Worm (Caenorhabditis elegans) whole organism, L4 larva: ENCODE measurements around the gene cnnm-5.

Source experiments
- D1046.2 ChIP-seq: fragments of 200-800 bp; sonication (Bioruptor generic); IDR thresholded peaks from 2 replicates; pipeline ENCODE4 v1.3.6; 2022; ENCODE audit warnings: missing genetic modification characterization, missing compliant biosample characterization
- F10B5.3 ChIP-seq: sonication (generic microtip); optimal IDR thresholded peaks from 2 replicates; lab custom pipeline; 2016; ENCODE audit warnings: mild to moderate bottlenecking, missing genetic modification characterization, missing compliant biosample characterization
- F26F4.8 ChIP-seq: fragments of 200-800 bp; sonication (Bioruptor generic); conservative IDR thresholded peaks from 2 replicates; pipeline ENCODE4 v1.3.6; 2022; ENCODE audit warnings: missing genetic modification characterization, missing compliant biosample characterization
- F49E8.2 ChIP-seq: sonication (generic microtip); optimal IDR thresholded peaks from 2 replicates; lab custom pipeline; 2016; ENCODE audit warnings: missing compliant biosample characterization, mild to moderate bottlenecking, missing genetic modification characterization, borderline replicate concordance
- R02D3.7 ChIP-seq: fragments of 150-350 bp; sonication (generic microtip); optimal IDR thresholded peaks from 3 replicates; lab custom pipeline; 2014; ENCODE audit warnings: missing biosample characterization, missing genetic modification characterization
- T20F7.1 ChIP-seq: fragments of 200-800 bp; sonication (Bioruptor generic); optimal IDR thresholded peaks from 2 replicates; lab custom pipeline; 2018; ENCODE audit warnings: mild to moderate bottlenecking, missing genetic modification characterization, missing compliant biosample characterization
- Y105C5A.15 ChIP-seq: fragments of 200-800 bp; sonication (Bioruptor generic); IDR thresholded peaks from 2 replicates; pipeline ENCODE4 v1.3.6; 2022; ENCODE audit warnings: missing genetic modification characterization, missing compliant biosample characterization
- Y48G9A.11 ChIP-seq: fragments of 200-800 bp; sonication (Bioruptor generic); IDR thresholded peaks from 2 replicates; pipeline ENCODE4 v1.3.6; 2022; ENCODE audit warnings: missing genetic modification reagents, missing genetic modification characterization, missing compliant biosample characterization
- Y5F2A.4 ChIP-seq: fragments of 200-800 bp; sonication (Bioruptor generic); optimal IDR thresholded peaks from 2 replicates; lab custom pipeline; 2018; ENCODE audit warnings: mild to moderate bottlenecking, missing genetic modification characterization, missing compliant biosample characterization
- Y75B8A.6 ChIP-seq: fragments of 200-800 bp; sonication (Bioruptor generic); IDR thresholded peaks from 2 replicates; pipeline ENCODE4 v1.3.6; 2022; ENCODE audit warnings: missing genetic modification reagents, missing genetic modification characterization, missing compliant biosample characterization
- ZK337.2 ChIP-seq: fragments of 200-800 bp; sonication (Bioruptor generic); IDR thresholded peaks from 2 replicates; pipeline ENCODE4 v1.3.6; 2022; ENCODE audit warnings: missing genetic modification reagents, missing genetic modification characterization, missing compliant biosample characterization
- aly-2 ChIP-seq: sonication (generic microtip); optimal IDR thresholded peaks from 2 replicates; lab custom pipeline; 2018; ENCODE audit warnings: missing biosample characterization, missing genetic modification characterization
- ceh-20 ChIP-seq: fragments of 200-800 bp; sonication (Bioruptor generic); IDR thresholded peaks from 2 replicates; pipeline ENCODE4 v1.3.6; 2022; ENCODE audit warnings: missing genetic modification reagents, missing genetic modification characterization, missing compliant biosample characterization
- ceh-62 ChIP-seq: sonication (generic microtip); optimal IDR thresholded peaks from 2 replicates; lab custom pipeline; 2017; ENCODE audit warnings: missing biosample characterization, missing genetic modification characterization
- ces-1 ChIP-seq: fragments of 150-350 bp; sonication (generic microtip); optimal IDR thresholded peaks from 4 replicates; lab custom pipeline; 2014; ENCODE audit warnings: missing biosample characterization, missing genetic modification reagents, missing genetic modification characterization
- ctbp-1 ChIP-seq: fragments of 200-800 bp; sonication (Bioruptor generic); IDR thresholded peaks from 2 replicates; pipeline ENCODE4 v1.3.6; 2022; ENCODE audit warnings: missing genetic modification reagents, missing genetic modification characterization, missing compliant biosample characterization
- daf-16 ChIP-seq, 3 experiments: sonication (generic microtip); optimal IDR thresholded peaks; 2 replicates each; lab custom pipeline; 2016 to 2017; ENCODE audit warnings: missing genetic modification characterization in 3 of 3, missing genetic modification reagents in 3 of 3, mild to moderate bottlenecking in 2 of 3, missing compliant biosample characterization in 2 of 3, missing biosample characterization in 1 of 3, moderate library complexity in 1 of 3
- dmd-9 ChIP-seq: fragments of 200-800 bp; sonication (Bioruptor generic); IDR thresholded peaks from 2 replicates; pipeline ENCODE4 v1.3.6; 2022; ENCODE audit warnings: missing genetic modification reagents, missing genetic modification characterization, missing compliant biosample characterization
- egl-43 ChIP-seq: fragments of 200-800 bp; sonication (Bioruptor generic); IDR thresholded peaks from 2 replicates; pipeline ENCODE4 v1.3.6; 2022; ENCODE audit warnings: missing genetic modification reagents, missing genetic modification characterization, missing compliant biosample characterization
- fkh-10 ChIP-seq: fragments of 150-350 bp; optimal IDR thresholded peaks from 2 replicates; lab custom pipeline; 2014; ENCODE audit warnings: missing biosample characterization, missing genetic modification reagents, missing genetic modification characterization
- gei-8 ChIP-seq: fragments of 200-800 bp; sonication (Bioruptor generic); optimal IDR thresholded peaks from 2 replicates; lab custom pipeline; 2018; ENCODE audit warnings: mild to moderate bottlenecking, missing genetic modification characterization, missing compliant biosample characterization
- hlh-11 ChIP-seq: fragments of 200-800 bp; sonication (Bioruptor generic); optimal IDR thresholded peaks from 2 replicates; lab custom pipeline; 2018; ENCODE audit warnings: mild to moderate bottlenecking, missing genetic modification characterization, missing compliant biosample characterization
- hlh-30 ChIP-seq: sonication (generic microtip); optimal IDR thresholded peaks from 2 replicates; lab custom pipeline; 2017; ENCODE audit warnings: antibody characterized with exemption, mild to moderate bottlenecking, missing genetic modification characterization, missing compliant biosample characterization; ENCODE audit not compliant: insufficient read depth
- lin-1 ChIP-seq: fragments of 200-800 bp; sonication (Bioruptor generic); IDR thresholded peaks from 2 replicates; pipeline ENCODE4 v1.3.6; 2022; ENCODE audit warnings: missing genetic modification reagents, missing genetic modification characterization, missing compliant biosample characterization
- lin-38 ChIP-seq: fragments of 200-800 bp; sonication (Bioruptor generic); IDR thresholded peaks from 2 replicates; pipeline ENCODE4 v1.3.6; 2022; ENCODE audit warnings: missing genetic modification reagents, missing genetic modification characterization, missing compliant biosample characterization
- lir-3 ChIP-seq: sonication (generic microtip); optimal IDR thresholded peaks from 2 replicates; lab custom pipeline; 2016; ENCODE audit warnings: mild to moderate bottlenecking, missing genetic modification characterization, missing compliant biosample characterization
- lsy-2 ChIP-seq, 2 experiments: fragments of 150-350 bp in 1 of 2; sonication (generic microtip) in 1 of 2; optimal IDR thresholded peaks; 2 replicates each; lab custom pipeline; 2014 to 2017; ENCODE audit warnings: missing biosample characterization in 2 of 2, missing genetic modification characterization in 2 of 2
- madf-9 ChIP-seq: fragments of 200-800 bp; sonication (Bioruptor generic); conservative IDR thresholded peaks from 2 replicates; pipeline ENCODE4 v1.3.6; 2022; ENCODE audit warnings: missing genetic modification reagents, missing genetic modification characterization, missing compliant biosample characterization
- mdl-1 ChIP-seq, 2 experiments: fragments of 150-350 bp in 1 of 2; sonication (generic microtip) in 1 of 2; optimal IDR thresholded peaks; 2 replicates each; lab custom pipeline; 2014 to 2017; ENCODE audit warnings: missing biosample characterization in 2 of 2, missing genetic modification characterization in 2 of 2
- mes-2 ChIP-seq: sonication (generic microtip); optimal IDR thresholded peaks from 2 replicates; lab custom pipeline; 2016; ENCODE audit warnings: missing genotype, mild to moderate bottlenecking, missing genetic modification characterization, missing compliant biosample characterization; ENCODE audit not compliant: poor library complexity, severe bottlenecking
- mxl-2 ChIP-seq: fragments of 200-800 bp; sonication (Bioruptor generic); conservative IDR thresholded peaks from 2 replicates; pipeline ENCODE4 v1.3.6; 2022; ENCODE audit warnings: missing genetic modification reagents, missing genetic modification characterization, missing compliant biosample characterization
- mxl-3 ChIP-seq: fragments of 200-800 bp; sonication (Bioruptor generic); optimal IDR thresholded peaks from 2 replicates; lab custom pipeline; 2018; ENCODE audit warnings: mild to moderate bottlenecking, missing genetic modification characterization, missing compliant biosample characterization
- nhr-10 ChIP-seq: fragments of 150-350 bp; optimal IDR thresholded peaks from 2 replicates; lab custom pipeline; 2014; ENCODE audit warnings: missing biosample characterization, missing genetic modification characterization
- nhr-102 ChIP-seq: sonication (generic microtip); optimal IDR thresholded peaks from 2 replicates; lab custom pipeline; 2016; ENCODE audit warnings: mild to moderate bottlenecking, missing genetic modification characterization, moderate library complexity, missing compliant biosample characterization
- nhr-111 ChIP-seq: fragments of 200-800 bp; sonication (Bioruptor generic); optimal IDR thresholded peaks from 2 replicates; lab custom pipeline; 2018; ENCODE audit warnings: mild to moderate bottlenecking, missing genetic modification characterization, missing compliant biosample characterization
- nhr-28 ChIP-seq: fragments of 150-350 bp; optimal IDR thresholded peaks from 2 replicates; lab custom pipeline; 2014; ENCODE audit warnings: missing biosample characterization, missing genetic modification characterization
- nhr-42 ChIP-seq: fragments of 200-800 bp; sonication (Bioruptor generic); IDR thresholded peaks from 2 replicates; pipeline ENCODE4 v1.3.6; 2022; ENCODE audit warnings: missing genetic modification characterization, missing compliant biosample characterization
- nhr-6 ChIP-seq: fragments of 150-350 bp; optimal IDR thresholded peaks from 2 replicates; lab custom pipeline; 2014; ENCODE audit warnings: missing biosample characterization, missing genetic modification characterization
- nhr-76 ChIP-seq: fragments of 150-350 bp; optimal IDR thresholded peaks from 2 replicates; lab custom pipeline; 2014; ENCODE audit warnings: missing biosample characterization, missing genetic modification characterization
- pqm-1 ChIP-seq: sonication (generic microtip); optimal IDR thresholded peaks from 2 replicates; lab custom pipeline; 2017; ENCODE audit warnings: missing biosample characterization, missing genetic modification characterization
- saeg-2 ChIP-seq: fragments of 200-800 bp; sonication (Bioruptor generic); IDR thresholded peaks from 2 replicates; pipeline ENCODE4 v1.3.6; 2022; ENCODE audit warnings: missing genetic modification reagents, missing genetic modification characterization, missing compliant biosample characterization
- sdz-12 ChIP-seq: fragments of 200-800 bp; sonication (Bioruptor generic); optimal IDR thresholded peaks from 2 replicates; lab custom pipeline; 2018; ENCODE audit warnings: mild to moderate bottlenecking, missing genetic modification characterization, missing compliant biosample characterization
- set-16 ChIP-seq: fragments of 200-800 bp; sonication (Bioruptor generic); IDR thresholded peaks from 2 replicates; pipeline ENCODE4 v1.3.6; 2022; ENCODE audit warnings: missing genetic modification reagents, missing genetic modification characterization, missing compliant biosample characterization
- snpc-1.2 ChIP-seq: fragments of 200-800 bp; sonication (Bioruptor generic); IDR thresholded peaks from 2 replicates; pipeline ENCODE4 v1.3.6; 2022; ENCODE audit warnings: missing genetic modification reagents, missing genetic modification characterization, missing compliant biosample characterization
- spr-1 ChIP-seq: sonication (generic microtip); optimal IDR thresholded peaks from 2 replicates; lab custom pipeline; 2016; ENCODE audit warnings: mild to moderate bottlenecking, missing genetic modification characterization, missing compliant biosample characterization
- unc-130 ChIP-seq: sonication (generic microtip); optimal IDR thresholded peaks from 2 replicates; lab custom pipeline; 2016; ENCODE audit warnings: missing genetic modification reagents, missing genetic modification characterization, missing compliant biosample characterization
- unc-39 ChIP-seq: sonication (generic microtip); optimal IDR thresholded peaks from 2 replicates; lab custom pipeline; 2017; ENCODE audit warnings: missing biosample characterization, missing genetic modification characterization
- zfp-3 ChIP-seq: fragments of 200-800 bp; sonication (Bioruptor generic); conservative IDR thresholded peaks from 2 replicates; pipeline ENCODE4 v1.3.6; 2022; ENCODE audit warnings: missing genetic modification reagents, missing genetic modification characterization, missing compliant biosample characterization
- zip-2 ChIP-seq: fragments of 150-350 bp; optimal IDR thresholded peaks from 2 replicates; lab custom pipeline; 2014; ENCODE audit warnings: missing biosample characterization, missing genetic modification characterization
- ztf-7 ChIP-seq: fragments of 150-350 bp; optimal IDR thresholded peaks from 2 replicates; lab custom pipeline; 2014; ENCODE audit warnings: missing biosample characterization, missing genetic modification characterization

cnnm-5 gene

ce11 chrIII:3867378-3867904 lies 38.4 kb upstream of the cnnm-5 start, which contains the start of gene rpl-3 (continued):
- TF ChIP-seq madf-9 (GFP tag; lab: Robert Waterston, UW) (peak; percentile 100), Y75B8A.6 (GFP tag; lab: Robert Waterston, UW) (peak; percentile 100), hlh-30 (tag; lab: Kevin White, UChicago) (peak; percentile 99), ztf-7 (tag; lab: Kevin White, UChicago) (peak; percentile 97), fkh-10 (peak; percentile 100), set-16 (GFP tag; lab: Robert Waterston, UW) (peak; percentile 88), pqm-1 (tag; lab: Kevin White, UChicago) (peak; percentile 100), gei-8 (GFP tag; lab: Kevin White, UChicago) (peak; percentile 100), lir-3 (peak; percentile 93), zip-2 (peak; percentile 97), lin-1 (GFP tag; lab: Robert Waterston, UW) (peak; percentile 99), saeg-2 (GFP tag; lab: Robert Waterston, UW) (peak; percentile 100), R02D3.7 (tag; lab: Kevin White, UChicago) (peak; percentile 68), nhr-111 (GFP tag; lab: Kevin White, UChicago) (peak; percentile 100), aly-2 (tag; lab: Kevin White, UChicago) (peak; percentile 99), sdz-12 (GFP tag; lab: Kevin White, UChicago) (peak; percentile 100), hlh-11 (tag; lab: Kevin White, UChicago) (peak; percentile 100), nhr-102 (tag; lab: Kevin White, UChicago) (peak; percentile 100), Y5F2A.4 (GFP tag; lab: Kevin White, UChicago) (peak; percentile 98), F26F4.8 (GFP tag; lab: Robert Waterston, UW) (peak; percentile 83), ZK337.2 (GFP tag; lab: Robert Waterston, UW) (peak; percentile 96), lsy-2 (tag; optimal IDR thresholded peaks at IDR 0.05; lab: Kevin White, UChicago) (peak; percentile 100), nhr-76 (tag; lab: Kevin White, UChicago) (peak; percentile 92), ces-1 (peak; percentile 98), nhr-42 (GFP tag; lab: Robert Waterston, UW) (peak; percentile 100), nhr-28 (tag; lab: Kevin White, UChicago) (peak; percentile 100), Y105C5A.15 (peak; percentile 99), snpc-1.2 (peak; percentile 98), F49E8.2 (tag; lab: Kevin White, UChicago) (peak; percentile 98), Y48G9A.11 (GFP tag; lab: Robert Waterston, UW) (peak; percentile 98), mxl-2 (GFP tag; lab: Robert Waterston, UW) (peak; percentile 96), dmd-9 (GFP tag; lab: Robert Waterston, UW) (peak; percentile 99), F10B5.3 (tag; lab: Kevin White, UChicago) (peak; percentile 96), mxl-3 (GFP tag; lab: Kevin White, UChicago) (peak; percentile 99), unc-130 (GFP tag; lab: Kevin White, UChicago) (peak; percentile 99), D1046.2 (GFP tag; lab: Robert Waterston, UW) (peak; percentile 99), ceh-20 (GFP tag; lab: Robert Waterston, UW) (peak; percentile 100), ceh-62 (tag; lab: Kevin White, UChicago) (no peak), nhr-10 (tag; lab: Kevin White, UChicago) (peak; percentile 100), ctbp-1 (GFP tag; lab: Robert Waterston, UW) (peak; percentile 100), unc-39 (tag; lab: Kevin White, UChicago) (peak; percentile 60), daf-16 (GFP tag; optimal IDR thresholded peaks at IDR 0.05; lab: Kevin White, UChicago) (peak; percentile 98 to 99), daf-16 (tag; optimal IDR thresholded peaks at IDR 0.05; lab: Kevin White, UChicago) (peak; percentile 98), egl-43 (GFP tag; lab: Robert Waterston, UW) (peak; percentile 100), mes-2 (tag; lab: Kevin White, UChicago) (peak; percentile 100), spr-1 (tag; lab: Kevin White, UChicago) (peak; percentile 99), lin-38 (GFP tag; lab: Robert Waterston, UW) (peak; percentile 100), T20F7.1 (GFP tag; lab: Kevin White, UChicago) (peak; percentile 99), mdl-1 (tag; optimal IDR thresholded peaks at IDR 0.05; lab: Kevin White, UChicago) (peak; percentile 82 to 98), nhr-6 (tag; lab: Kevin White, UChicago) (peak; percentile 100), zfp-3 (GFP tag; lab: Robert Waterston, UW) (peak; percentile 100)
